Fruit fly (Drosophila melanogaster): Measurements from ENCODE around the gene CG17145.

dm6 chr3L:20197213-20197612 lies 24.4 kb upstream of the CG17145 start:
- no peak for TF ChIP-seq EcR (GFP tag; optimal IDR thresholded peaks at IDR 0.05)
- TF ChIP-seq pan (optimal IDR thresholded peaks at IDR 0.05): no peak
- no peak for TF ChIP-seq Dll (optimal IDR thresholded peaks at IDR 0.05)
- TF ChIP-seq CG8478 (optimal IDR thresholded peaks at IDR 0.05): no peak
- TF ChIP-seq usp (GFP tag; optimal IDR thresholded peaks at IDR 0.05): no peak

All from whole organism.